Fruit fly (Drosophila melanogaster) whole organism, adult: Measurements from ENCODE around the gene CG13000.

Source experiments
- pad ChIP-seq: fragments of 200-800 bp; sonication (Bioruptor generic); optimal IDR thresholded peaks from 3 replicates; lab custom pipeline; 2017; ENCODE audit warnings: missing biosample characterization, missing genetic modification characterization, mild to moderate bottlenecking, moderate library complexity, missing genetic modification reagents

The CG13000 gene

dm6 chrX:16900283-16900682 lies 48.0 kb downstream of the CG13000 start:
- no peak for TF ChIP-seq pad
